Fruit fly (Drosophila melanogaster) whole organism, embryonic: Measurements from ENCODE around the gene CG2841.
A peak's percentile ranks its signal among the peaks of the same experiment; 100 is the strongest.

Experiments used
- BEAF-32 ChIP-seq: fragments of 200-800 bp; sonication (Bioruptor generic); optimal IDR thresholded peaks from 3 replicates; lab custom pipeline; 2017; ENCODE audit warnings: missing biosample characterization, missing genetic modification characterization, mild to moderate bottlenecking, moderate library complexity, missing genetic modification reagents
- Bdp1 ChIP-seq: fragments of 200-800 bp; sonication (Bioruptor generic); optimal IDR thresholded peaks from 3 replicates; lab custom pipeline; 2016; ENCODE audit warnings: missing biosample characterization, missing genetic modification characterization
- CG11085 ChIP-seq: fragments of 200-800 bp; sonication (Bioruptor generic); IDR thresholded peaks from 2 replicates; pipeline ENCODE4 v1.3.6; 2022; ENCODE audit warnings: missing biosample characterization, missing genetic modification characterization
- CG12769 ChIP-seq: fragments of 200-800 bp; sonication (Bioruptor generic); optimal IDR thresholded peaks from 2 replicates; lab custom pipeline; 2019; ENCODE audit warnings: missing biosample characterization, mild to moderate bottlenecking, missing genetic modification characterization, moderate library complexity
- CG13296 ChIP-seq: fragments of 200-800 bp; sonication (Bioruptor generic); optimal IDR thresholded peaks from 3 replicates; lab custom pipeline; 2018; ENCODE audit warnings: missing biosample characterization, mild to moderate bottlenecking, missing genetic modification characterization
- CG13624 ChIP-seq: fragments of 200-800 bp; sonication (Bioruptor generic); optimal IDR thresholded peaks from 2 replicates; lab custom pipeline; 2016; ENCODE audit warnings: missing biosample characterization, missing genetic modification characterization
- CG14965 ChIP-seq: fragments of 200-800 bp; sonication (Bioruptor generic); optimal IDR thresholded peaks from 2 replicates; lab custom pipeline; 2016; ENCODE audit warnings: missing biosample characterization, missing genetic modification characterization, borderline replicate concordance
- CG1603 ChIP-seq: fragments of 200-800 bp; sonication (Bioruptor generic); optimal IDR thresholded peaks from 2 replicates; lab custom pipeline; 2019; ENCODE audit warnings: missing biosample characterization, mild to moderate bottlenecking, missing genetic modification characterization, moderate library complexity
- CG17186 ChIP-seq: fragments of 200-800 bp; sonication (Bioruptor generic); optimal IDR thresholded peaks from 3 replicates; lab custom pipeline; 2017; ENCODE audit warnings: missing biosample characterization, missing genetic modification reagents, missing genetic modification characterization
- CG17612 ChIP-seq: fragments of 200-800 bp; sonication (Bioruptor generic); IDR thresholded peaks from 2 replicates; pipeline ENCODE4 v1.3.6; 2022; ENCODE audit warnings: missing biosample characterization, missing genetic modification characterization
- CG17802 ChIP-seq: fragments of 200-800 bp; sonication (Bioruptor generic); optimal IDR thresholded peaks from 2 replicates; lab custom pipeline; 2018; ENCODE audit warnings: missing biosample characterization, mild to moderate bottlenecking, missing genetic modification characterization, moderate library complexity
- CG18599 ChIP-seq: fragments of 200-800 bp; sonication (Bioruptor generic); optimal IDR thresholded peaks from 3 replicates; lab custom pipeline; 2017; ENCODE audit warnings: missing biosample characterization, missing genetic modification characterization, mild to moderate bottlenecking, moderate library complexity, missing genetic modification reagents
- CG18764 ChIP-seq: fragments of 200-800 bp; sonication (Bioruptor generic); optimal IDR thresholded peaks from 3 replicates; lab custom pipeline; 2016; ENCODE audit warnings: missing biosample characterization, missing genetic modification characterization
- CG2202 ChIP-seq: fragments of 200-800 bp; sonication (Bioruptor generic); optimal IDR thresholded peaks from 2 replicates; lab custom pipeline; 2018; ENCODE audit warnings: missing biosample characterization, mild to moderate bottlenecking, missing genetic modification characterization
- CG2889 ChIP-seq: fragments of 200-800 bp; sonication (Bioruptor generic); IDR thresholded peaks from 3 replicates; pipeline ENCODE4 v1.3.6; 2022; ENCODE audit warnings: missing biosample characterization, missing genetic modification characterization
- CG31365 ChIP-seq: fragments of 200-800 bp; sonication (Bioruptor generic); optimal IDR thresholded peaks from 2 replicates; lab custom pipeline; 2018; ENCODE audit warnings: missing biosample characterization, mild to moderate bottlenecking, missing genetic modification characterization
- CG4282 ChIP-seq: fragments of 200-800 bp; sonication (Bioruptor generic); optimal IDR thresholded peaks from 2 replicates; lab custom pipeline; 2016; ENCODE audit warnings: missing biosample characterization, missing genetic modification characterization
- CG4707 ChIP-seq: fragments of 200-800 bp; sonication (Bioruptor generic); optimal IDR thresholded peaks from 2 replicates; lab custom pipeline; 2018; ENCODE audit warnings: missing biosample characterization, mild to moderate bottlenecking, missing genetic modification characterization, moderate library complexity
- CG6272 ChIP-seq: fragments of 200-800 bp; sonication (Bioruptor generic); IDR thresholded peaks from 2 replicates; pipeline ENCODE4 v1.3.6; 2022; ENCODE audit warnings: missing biosample characterization, missing genetic modification characterization
- CG7357 ChIP-seq: fragments of 200-800 bp; sonication (Bioruptor generic); IDR thresholded peaks from 3 replicates; pipeline ENCODE4 v1.3.6; 2022; ENCODE audit warnings: missing biosample characterization, missing genetic modification characterization
- CG7963 ChIP-seq: fragments of 200-800 bp; sonication (Bioruptor generic); IDR thresholded peaks from 3 replicates; pipeline ENCODE4 v1.3.6; 2022; ENCODE audit warnings: missing biosample characterization, missing genetic modification characterization; ENCODE audit not compliant: partially characterized antibody
- CTCF ChIP-seq: fragments of 200-800 bp; sonication (Bioruptor generic); optimal IDR thresholded peaks from 2 replicates; lab custom pipeline; 2017; ENCODE audit warnings: missing biosample characterization, mild to moderate bottlenecking, missing genetic modification characterization, moderate library complexity
- GATAe ChIP-seq: fragments of 200-800 bp; sonication (Bioruptor generic); conservative IDR thresholded peaks from 2 replicates; pipeline ENCODE4 v1.3.6; 2022; ENCODE audit warnings: missing biosample characterization, missing genetic modification characterization
- Kr ChIP-seq: fragments of 200-800 bp; sonication (Bioruptor generic); optimal IDR thresholded peaks from 2 replicates; lab custom pipeline; 2017; ENCODE audit warnings: missing biosample characterization, mild to moderate bottlenecking, missing genetic modification characterization
- Optix ChIP-seq: fragments of 200-800 bp; sonication (Bioruptor generic); IDR thresholded peaks from 3 replicates; pipeline ENCODE4 v1.3.6; 2022; ENCODE audit warnings: missing biosample characterization, missing genetic modification characterization
- Ptx1 ChIP-seq: fragments of 200-800 bp; sonication (Bioruptor generic); IDR thresholded peaks from 2 replicates; pipeline ENCODE4 v1.3.6; 2022; ENCODE audit warnings: missing biosample characterization, missing genetic modification characterization
- Spps ChIP-seq: fragments of 200-800 bp; sonication (Bioruptor generic); optimal IDR thresholded peaks from 2 replicates; lab custom pipeline; 2018; ENCODE audit warnings: missing biosample characterization, mild to moderate bottlenecking, missing genetic modification characterization
- Sry-β ChIP-seq: fragments of 200-800 bp; sonication (Bioruptor generic); optimal IDR thresholded peaks from 2 replicates; lab custom pipeline; 2018; ENCODE audit warnings: missing biosample characterization, mild to moderate bottlenecking, missing genetic modification characterization, moderate library complexity
- TFAM ChIP-seq: fragments of 200-800 bp; sonication (Bioruptor generic); optimal IDR thresholded peaks from 2 replicates; lab custom pipeline; 2017; ENCODE audit warnings: missing biosample characterization, missing genetic modification characterization, inconsistent platforms
- az2 ChIP-seq: fragments of 200-800 bp; sonication (Bioruptor generic); optimal IDR thresholded peaks from 3 replicates; lab custom pipeline; 2016; ENCODE audit warnings: missing biosample characterization, missing genetic modification characterization
- bbx ChIP-seq: fragments of 200-800 bp; sonication (Bioruptor generic); IDR thresholded peaks from 2 replicates; pipeline ENCODE4 v1.3.6; 2022; ENCODE audit warnings: missing biosample characterization, missing genetic modification characterization; ENCODE audit not compliant: partially characterized antibody
- br ChIP-seq: fragments of >200 bp; optimal IDR thresholded peaks from 2 replicates; lab custom pipeline; 2017
- cwo ChIP-seq: fragments of 200-800 bp; sonication (Bioruptor generic); optimal IDR thresholded peaks from 3 replicates; lab custom pipeline; 2017; ENCODE audit warnings: missing biosample characterization, missing genetic modification characterization, mild to moderate bottlenecking, moderate library complexity, missing genetic modification reagents
- dimm ChIP-seq: fragments of 200-800 bp; sonication (Bioruptor generic); IDR thresholded peaks from 2 replicates; pipeline ENCODE4 v1.3.6; 2022; ENCODE audit warnings: missing biosample characterization, missing genetic modification characterization
- dpn ChIP-seq, 2 experiments: fragments of 200-800 bp; sonication (Bioruptor generic); optimal IDR thresholded peaks; 3 replicates each; lab custom pipeline; 2016; ENCODE audit warnings: missing biosample characterization in 2 of 2, missing genetic modification characterization in 2 of 2
- eyg ChIP-seq: fragments of 200-800 bp; sonication (Bioruptor generic); optimal IDR thresholded peaks from 3 replicates; lab custom pipeline; 2016; ENCODE audit warnings: missing biosample characterization, missing genetic modification characterization
- fd102C ChIP-seq: fragments of 200-800 bp; sonication (Bioruptor generic); optimal IDR thresholded peaks from 2 replicates; lab custom pipeline; 2018; ENCODE audit warnings: missing biosample characterization, mild to moderate bottlenecking, missing genetic modification characterization, moderate library complexity
- her ChIP-seq: fragments of 200-800 bp; sonication (Bioruptor generic); optimal IDR thresholded peaks from 2 replicates; lab custom pipeline; 2016; ENCODE audit warnings: missing biosample characterization, missing genetic modification characterization
- klu ChIP-seq: fragments of 200-800 bp; sonication (Bioruptor generic); IDR thresholded peaks from 2 replicates; pipeline ENCODE4 v1.3.6; 2022; ENCODE audit warnings: missing biosample characterization, missing genetic modification characterization
- lbe ChIP-seq: fragments of 200-800 bp; sonication (Bioruptor generic); optimal IDR thresholded peaks from 2 replicates; lab custom pipeline; 2016; ENCODE audit warnings: missing biosample characterization, mild to moderate bottlenecking, missing genetic modification characterization
- lilli ChIP-seq: fragments of 200-800 bp; sonication (Bioruptor generic); optimal IDR thresholded peaks from 3 replicates; lab custom pipeline; 2016; ENCODE audit warnings: missing biosample characterization, missing genetic modification characterization
- mld ChIP-seq: fragments of 200-800 bp; sonication (Bioruptor generic); IDR thresholded peaks from 3 replicates; pipeline ENCODE4 v1.3.6; 2022; ENCODE audit warnings: missing biosample characterization, missing genetic modification characterization; ENCODE audit not compliant: partially characterized antibody
- nerfin-1 ChIP-seq: fragments of 200-800 bp; sonication (Bioruptor generic); optimal IDR thresholded peaks from 3 replicates; lab custom pipeline; 2019; ENCODE audit warnings: missing biosample characterization, mild to moderate bottlenecking, missing genetic modification characterization, moderate library complexity
- oc ChIP-seq: fragments of 200-800 bp; sonication (Bioruptor generic); optimal IDR thresholded peaks from 2 replicates; lab custom pipeline; 2018; ENCODE audit warnings: missing biosample characterization, mild to moderate bottlenecking, missing genetic modification characterization, moderate library complexity
- otp ChIP-seq: fragments of 200-800 bp; sonication (Bioruptor generic); IDR thresholded peaks from 3 replicates; pipeline ENCODE4, ENCODE4 v1.3.6; 2022; ENCODE audit warnings: missing biosample characterization, missing genetic modification characterization
- repo ChIP-seq: fragments of 200-800 bp; sonication (Bioruptor generic); optimal IDR thresholded peaks from 2 replicates; lab custom pipeline; 2016; ENCODE audit warnings: missing biosample characterization, missing genetic modification characterization
- sens-2 ChIP-seq: fragments of 200-800 bp; sonication (Bioruptor generic); IDR thresholded peaks from 2 replicates; pipeline ENCODE4 v1.3.6; 2022; ENCODE audit warnings: missing biosample characterization, missing genetic modification characterization

Gene CG2841

DNA sequence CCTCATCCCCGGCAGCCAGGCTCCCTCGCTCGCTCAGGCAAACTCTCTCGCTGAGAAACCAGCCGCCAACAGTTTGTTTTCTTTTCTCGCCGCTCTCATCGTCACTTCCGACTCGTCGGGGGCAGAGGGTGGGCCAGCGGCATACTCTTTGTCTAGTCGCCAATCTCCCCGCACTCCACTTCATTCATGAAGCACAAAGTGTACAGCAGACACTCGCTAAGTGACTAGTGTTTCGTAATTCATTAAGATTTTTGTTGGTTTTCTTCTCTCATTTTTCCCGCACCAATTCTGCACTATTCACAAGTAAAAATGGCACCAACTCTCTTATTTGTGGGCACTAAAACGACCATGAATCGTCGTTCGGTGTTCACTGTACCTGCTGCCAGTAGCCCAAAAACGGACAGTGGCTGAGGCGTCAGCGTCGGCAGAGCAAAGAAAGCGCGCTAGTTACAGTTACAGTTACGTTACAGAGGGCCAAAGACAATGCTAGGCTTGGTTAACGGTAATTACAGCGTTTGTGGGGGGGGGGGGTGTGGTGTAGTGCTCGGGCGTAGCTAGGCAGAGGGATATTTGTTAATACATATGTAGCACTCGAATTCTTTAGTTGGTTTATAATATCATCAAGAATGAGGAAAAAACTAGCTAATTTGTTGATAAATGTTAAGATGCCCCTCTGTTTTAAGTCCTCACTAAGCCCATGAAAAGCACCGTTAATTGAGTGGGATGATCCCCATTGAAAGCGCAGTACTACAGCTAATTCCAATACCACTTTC, 68.5 kb downstream of the CG2841 start (continued):
- TF ChIP-seq CG18599 (GFP tag; lab: Kevin White, UChicago) (peak; percentile 99), CG1603 (tag; lab: Kevin White, UChicago) (peak; percentile 99), br (no peak), CTCF (GFP tag; lab: Kevin White, UChicago) (peak; percentile 76), Sry-β (GFP tag; lab: Kevin White, UChicago) (peak; percentile 68), cwo (GFP tag; lab: Kevin White, UChicago) (peak; percentile 97), lbe (GFP tag; lab: Kevin White, UChicago) (peak; percentile 70), fd102C (GFP tag; lab: Kevin White, UChicago) (peak; percentile 89), otp (peak; percentile 99)

DNA sequence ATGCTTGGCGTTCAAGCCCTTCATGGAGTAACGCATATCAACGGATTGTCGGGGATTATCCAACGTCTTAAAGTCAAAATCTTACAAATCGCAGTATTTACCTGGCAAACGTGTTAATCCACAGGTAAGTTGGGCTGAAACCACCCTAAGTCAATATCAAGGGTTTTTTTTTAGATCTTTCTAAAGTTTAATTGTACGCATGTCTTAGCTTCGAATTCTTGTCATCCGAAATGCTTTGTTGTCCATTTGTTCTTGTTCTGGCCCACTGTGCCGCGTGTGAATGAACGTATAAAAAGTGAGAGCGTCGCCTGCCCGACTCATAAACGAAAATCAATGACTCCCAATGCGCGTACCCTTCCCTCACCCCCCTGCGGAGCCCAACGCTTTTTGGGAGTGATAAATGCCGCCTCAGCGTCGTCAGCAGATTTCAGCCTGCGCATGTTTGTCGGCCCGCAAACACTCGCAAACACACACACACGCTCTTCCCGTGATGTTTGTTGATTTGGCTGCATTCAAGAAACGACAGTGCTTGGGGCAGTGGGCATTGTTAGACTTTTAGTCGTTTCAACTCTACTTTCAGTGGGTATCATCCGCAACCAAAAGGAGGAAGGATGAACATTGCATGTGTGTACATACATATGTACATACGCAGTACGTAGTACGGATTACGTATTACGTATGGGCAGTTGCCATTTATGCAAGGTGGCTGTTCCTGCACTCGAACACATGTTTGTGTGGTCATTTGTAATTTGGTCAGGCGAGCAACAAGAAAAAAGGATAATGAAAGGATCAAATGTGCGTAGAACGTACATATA, 69.7 kb downstream of the CG2841 start:
- TF ChIP-seq CG17802 (tag; lab: Kevin White, UChicago) = peak; percentile 68
- peak; percentile 89 for TF ChIP-seq eyg
- TF ChIP-seq CG17186 (GFP tag; lab: Kevin White, UChicago) = peak; percentile 84
- TF ChIP-seq dimm (GFP tag; lab: Robert Waterston, UW) = peak; percentile 47; the same call in 1 of the 2 replicates
- peak; percentile 88 for TF ChIP-seq Ptx1 (GFP tag; lab: Robert Waterston, UW)
- TF ChIP-seq CG6272 = no peak
- peak; percentile 41; the same call in 1 of the 2 replicates for TF ChIP-seq CG17612 (GFP tag; lab: Robert Waterston, UW)
- peak; percentile 81 for TF ChIP-seq TFAM (GFP tag; lab: Kevin White, UChicago)
- no peak for TF ChIP-seq bbx
- peak; percentile 95 for TF ChIP-seq dpn (GFP tag; optimal IDR thresholded peaks at IDR 0.05; lab: Kevin White, UChicago)
- TF ChIP-seq nerfin-1 = peak; percentile 93
- TF ChIP-seq az2 (GFP tag; lab: Kevin White, UChicago) = peak; percentile 92
- peak; percentile 86 for TF ChIP-seq CG2202 (tag; lab: Kevin White, UChicago)
- peak; percentile 7 for TF ChIP-seq BEAF-32 (GFP tag; lab: Kevin White, UChicago)
- TF ChIP-seq CG4282 = peak; percentile 83
- TF ChIP-seq CG4707 (GFP tag; lab: Kevin White, UChicago) = peak; percentile 98
- TF ChIP-seq Spps (tag; lab: Kevin White, UChicago) = peak; percentile 83
- peak; percentile 55; the same call in 1 of the 2 replicates for TF ChIP-seq sens-2 (GFP tag; lab: Robert Waterston, UW)
- no peak for TF ChIP-seq CG7963 (GFP tag; lab: Robert Waterston, UW)
- peak; percentile 72 for TF ChIP-seq CG11085 (GFP tag; lab: Robert Waterston, UW)
- TF ChIP-seq CG18764 = peak; percentile 86
- peak; percentile 94 for TF ChIP-seq CG13624 (GFP tag; lab: Kevin White, UChicago)
- TF ChIP-seq CG31365 (tag; lab: Kevin White, UChicago) = peak; percentile 74
- peak; percentile 93 for TF ChIP-seq lilli
- TF ChIP-seq CG7357 (GFP tag; lab: Robert Waterston, UW) = peak; percentile 80
- TF ChIP-seq CG12769 (tag; lab: Kevin White, UChicago) = peak; percentile 87
- no peak for TF ChIP-seq mld (GFP tag; lab: Robert Waterston, UW)
- TF ChIP-seq CG2889 (GFP tag; lab: Robert Waterston, UW) = no peak
- TF ChIP-seq GATAe (GFP tag; lab: Robert Waterston, UW) = no peak
- no peak for TF ChIP-seq Kr
- peak; percentile 72 for TF ChIP-seq CG14965 (GFP tag; lab: Kevin White, UChicago)
- peak; percentile 77 for TF ChIP-seq klu (GFP tag; lab: Robert Waterston, UW)
- TF ChIP-seq repo (GFP tag; lab: Kevin White, UChicago) = peak; percentile 90
- peak; percentile 89 for TF ChIP-seq CG13296 (GFP tag; lab: Kevin White, UChicago)
- TF ChIP-seq Bdp1 (GFP tag; lab: Kevin White, UChicago) = peak; percentile 87
- peak; percentile 84 for TF ChIP-seq oc (tag; lab: Kevin White, UChicago)
- TF ChIP-seq Optix (GFP tag; lab: Robert Waterston, UW) = peak; percentile 74
- TF ChIP-seq her (GFP tag; lab: Kevin White, UChicago) = peak; percentile 93
